Fruit fly (Drosophila melanogaster): ENCODE data around the gene CG13857.
A peak's percentile ranks its signal among the peaks of the same experiment; 100 is the strongest.

Gene CG13857

DNA sequence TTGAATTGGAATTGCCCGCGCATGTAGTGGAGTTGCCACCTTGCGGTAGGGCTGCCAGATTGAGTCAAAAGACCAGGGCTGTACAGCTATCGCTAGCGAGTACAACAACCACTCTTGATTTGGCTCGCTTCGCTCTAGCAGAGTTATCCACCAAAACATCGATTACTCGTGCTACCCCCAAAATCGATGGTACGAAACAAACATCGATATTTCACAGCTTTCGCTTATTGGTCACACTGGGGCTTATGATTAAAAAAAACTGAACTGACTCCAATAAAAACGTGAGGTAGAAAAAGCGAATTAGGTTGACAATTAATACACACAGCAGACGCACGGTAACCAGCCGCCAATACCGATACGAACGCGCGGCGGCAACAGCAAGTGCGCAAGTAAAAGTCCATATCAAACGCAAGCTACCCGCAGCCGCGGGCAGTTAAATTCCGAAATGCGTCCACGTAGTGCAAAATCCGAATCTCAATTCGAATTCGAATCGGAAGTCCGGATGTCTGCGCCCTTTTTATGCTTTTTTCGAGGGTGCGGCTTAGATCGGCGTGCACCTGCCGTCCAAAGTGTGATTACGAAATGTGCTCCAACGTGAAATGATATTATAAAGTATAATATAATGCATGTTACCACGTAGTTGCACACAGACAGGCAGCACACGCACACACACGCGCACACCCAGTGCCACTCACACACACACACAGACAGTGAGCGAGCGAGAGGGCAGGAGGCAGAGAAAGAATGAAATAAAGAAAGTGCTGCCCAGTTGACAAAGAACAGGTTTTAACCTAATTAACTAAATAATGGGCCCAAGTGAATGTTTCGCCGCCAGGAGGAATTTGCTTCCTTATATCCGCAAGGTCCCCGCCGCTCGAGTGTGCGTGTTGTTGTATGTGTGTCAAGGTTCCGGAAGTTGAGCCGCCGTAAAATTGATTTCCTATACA, 37.2 kb downstream of the CG13857 start, which contains the start of gene Sar1 (continued):
- TF ChIP-seq pb (GFP tag; optimal IDR thresholded peaks at IDR 0.05) (no peak), CG12659 (GFP tag; optimal IDR thresholded peaks at IDR 0.05) (peak; percentile 80), hb (GFP tag; IDR thresholded peaks at IDR 0.05; ENCODE audit: partially characterized antibody) (peak; percentile 85), CG17186 (GFP tag; optimal IDR thresholded peaks at IDR 0.05) (peak; percentile 64), CG5953 (GFP tag; IDR thresholded peaks at IDR 0.05) (no peak), Spps (tag; optimal IDR thresholded peaks at IDR 0.05) (peak; percentile 47), CG15073 (GFP tag; optimal IDR thresholded peaks at IDR 0.05) (no peak), Oaz (GFP tag; IDR thresholded peaks at IDR 0.05) (no peak), pzg (GFP tag; optimal IDR thresholded peaks at IDR 0.05) (peak; percentile 100), Drgx (GFP tag; IDR thresholded peaks at IDR 0.05) (no peak), CG13424 (tag; optimal IDR thresholded peaks at IDR 0.05) (peak; percentile 25), CG11398 (GFP tag; optimal IDR thresholded peaks at IDR 0.05) (no peak), CG2202 (tag; optimal IDR thresholded peaks at IDR 0.05) (peak; percentile 12), zen (tag; optimal IDR thresholded peaks at IDR 0.05) (peak; percentile 74), sug (tag; optimal IDR thresholded peaks at IDR 0.05) (peak; percentile 60), CG17568 (GFP tag; optimal IDR thresholded peaks at IDR 0.05) (peak; percentile 5), pfk (GFP tag; optimal IDR thresholded peaks at IDR 0.05) (no peak), tap (tag; optimal IDR thresholded peaks at IDR 0.05) (no peak), CG4820 (GFP tag; optimal IDR thresholded peaks at IDR 0.05) (no peak), Antp (GFP tag; optimal IDR thresholded peaks at IDR 0.05) (peak; percentile 33), CG2875 (GFP tag; optimal IDR thresholded peaks at IDR 0.05) (no peak), Bgb (GFP tag; IDR thresholded peaks at IDR 0.05; ENCODE audit: partially characterized antibody) (peak; percentile 97), kni (GFP tag; optimal IDR thresholded peaks at IDR 0.05) (peak; percentile 3), ro (GFP tag; IDR thresholded peaks at IDR 0.05) (no peak), slp2 (GFP tag; optimal IDR thresholded peaks at IDR 0.05) (peak; percentile 3), Eip74EF (GFP tag; optimal IDR thresholded peaks at IDR 0.05) (peak in 1 of 2 experiments; percentile 83), dpn (GFP tag; optimal IDR thresholded peaks at IDR 0.05) (peak; percentile 19 to 55), Rx (GFP tag; IDR thresholded peaks at IDR 0.05) (no peak), nom (GFP tag; optimal IDR thresholded peaks at IDR 0.05) (peak; percentile 37), p53 (GFP tag; optimal IDR thresholded peaks at IDR 0.05) (peak; percentile 74), caup (GFP tag; optimal IDR thresholded peaks at IDR 0.05; ENCODE audit: severe bottlenecking) (peak; percentile 22), ewg (GFP tag; optimal IDR thresholded peaks at IDR 0.05) (peak; percentile 18), amos (GFP tag; IDR thresholded peaks at IDR 0.05; ENCODE audit: partially characterized antibody) (peak; percentile 98), zen2 (GFP tag; IDR thresholded peaks at IDR 0.05; ENCODE audit: partially characterized antibody) (peak; percentile 82), CG12155 (GFP tag; optimal IDR thresholded peaks at IDR 0.05) (peak; percentile 44), sim (GFP tag; IDR thresholded peaks at IDR 0.05) (no peak), gcm (GFP tag; optimal IDR thresholded peaks at IDR 0.05) (peak; percentile 33), tx (GFP tag; optimal IDR thresholded peaks at IDR 0.05) (peak; percentile 45), sens (GFP tag) (peak; percentile 82), kah (GFP tag; optimal IDR thresholded peaks at IDR 0.05) (no peak), CG34224 (GFP tag; IDR thresholded peaks at IDR 0.05; ENCODE audit: partially characterized antibody) (peak; percentile 88), emc (GFP tag; optimal IDR thresholded peaks at IDR 0.05) (peak; percentile 15), disco-r (GFP tag; optimal IDR thresholded peaks at IDR 0.05) (peak; percentile 26), CG5245 (GFP tag; optimal IDR thresholded peaks at IDR 0.05) (no peak), CG30020 (tag; optimal IDR thresholded peaks at IDR 0.05) (peak; percentile 13), CG7987 (GFP tag; optimal IDR thresholded peaks at IDR 0.05) (peak; percentile 14), CG8765 (GFP tag; IDR thresholded peaks at IDR 0.05) (peak; percentile 33; the same call in 1 of the 2 replicates)
